Fruit fly (Drosophila melanogaster) whole organism, embryonic: Measurements from ENCODE around the gene CG3337.
A peak's percentile ranks its signal among the peaks of the same experiment; 100 is the strongest.

Source experiments
- ATbp ChIP-seq: fragments of 200-800 bp; sonication (Bioruptor generic); optimal IDR thresholded peaks from 2 replicates; lab custom pipeline; 2017; ENCODE audit warnings: missing biosample characterization, mild to moderate bottlenecking, missing genetic modification characterization, missing genetic modification reagents
- Abd-B ChIP-seq: fragments of 200-800 bp; sonication (Bioruptor generic); optimal IDR thresholded peaks from 2 replicates; lab custom pipeline; 2018; ENCODE audit warnings: missing biosample characterization, mild to moderate bottlenecking, missing genetic modification characterization, moderate library complexity
- Aef1 ChIP-seq: fragments of 200-800 bp; sonication (Bioruptor generic); IDR thresholded peaks from 3 replicates; pipeline ENCODE4 v1.3.6; 2022; ENCODE audit warnings: missing biosample characterization, missing genetic modification characterization
- CG10321 ChIP-seq: fragments of 200-800 bp; sonication (Bioruptor generic); IDR thresholded peaks from 2 replicates; pipeline ENCODE4 v1.3.6; 2022; ENCODE audit warnings: missing biosample characterization, missing genetic modification characterization
- CG10979 ChIP-seq: fragments of 200-800 bp; sonication (Bioruptor generic); optimal IDR thresholded peaks from 2 replicates; lab custom pipeline; 2018; ENCODE audit warnings: missing biosample characterization, mild to moderate bottlenecking, missing genetic modification characterization, moderate library complexity
- CG15011 ChIP-seq: fragments of 200-800 bp; sonication (Bioruptor generic); optimal IDR thresholded peaks from 3 replicates; lab custom pipeline; 2018; ENCODE audit warnings: missing biosample characterization, mild to moderate bottlenecking, missing genetic modification characterization
- CG15696 ChIP-seq: fragments of 200-800 bp; sonication (Bioruptor generic); optimal IDR thresholded peaks from 2 replicates; lab custom pipeline; 2019; ENCODE audit warnings: missing biosample characterization, mild to moderate bottlenecking, missing genetic modification characterization, moderate library complexity
- CG2202 ChIP-seq: fragments of 200-800 bp; sonication (Bioruptor generic); optimal IDR thresholded peaks from 2 replicates; lab custom pipeline; 2018; ENCODE audit warnings: missing biosample characterization, mild to moderate bottlenecking, missing genetic modification characterization
- CG4404 ChIP-seq: fragments of 200-800 bp; sonication (Bioruptor generic); IDR thresholded peaks from 2 replicates; pipeline ENCODE4 v1.3.6; 2022; ENCODE audit warnings: missing biosample characterization, missing genetic modification characterization
- CG4424 ChIP-seq: fragments of 200-800 bp; sonication (Bioruptor generic); optimal IDR thresholded peaks from 3 replicates; lab custom pipeline; 2016; ENCODE audit warnings: missing biosample characterization, missing genetic modification characterization
- CG5180 ChIP-seq: fragments of 200-800 bp; sonication (Bioruptor generic); optimal IDR thresholded peaks from 3 replicates; lab custom pipeline; 2017; ENCODE audit warnings: missing biosample characterization, missing genetic modification characterization, mild to moderate bottlenecking, moderate library complexity, missing genetic modification reagents
- CG5245 ChIP-seq: fragments of 200-800 bp; sonication (Bioruptor generic); optimal IDR thresholded peaks from 3 replicates; lab custom pipeline; 2016; ENCODE audit warnings: missing biosample characterization, missing genetic modification characterization
- CG6272 ChIP-seq: fragments of 200-800 bp; sonication (Bioruptor generic); IDR thresholded peaks from 2 replicates; pipeline ENCODE4 v1.3.6; 2022; ENCODE audit warnings: missing biosample characterization, missing genetic modification characterization
- CG7786 ChIP-seq: fragments of 200-800 bp; sonication (Bioruptor generic); optimal IDR thresholded peaks from 2 replicates; lab custom pipeline; 2016; ENCODE audit warnings: missing biosample characterization, missing genetic modification characterization
- CG7987 ChIP-seq: fragments of 200-800 bp; sonication (Bioruptor generic); optimal IDR thresholded peaks from 2 replicates; lab custom pipeline; 2018; ENCODE audit warnings: missing biosample characterization, mild to moderate bottlenecking, missing genetic modification characterization, moderate library complexity
- CG9609 ChIP-seq: fragments of 200-800 bp; sonication (Bioruptor generic); optimal IDR thresholded peaks from 3 replicates; lab custom pipeline; 2016; ENCODE audit warnings: missing biosample characterization, missing genetic modification characterization
- CG9932 ChIP-seq: fragments of 200-800 bp; sonication (Bioruptor generic); IDR thresholded peaks from 2 replicates; pipeline ENCODE4 v1.3.6; 2022; ENCODE audit warnings: missing biosample characterization, missing genetic modification characterization
- Deaf1 ChIP-seq: fragments of 200-800 bp; optimal IDR thresholded peaks from 3 replicates; lab custom pipeline; 2019; ENCODE audit warnings: missing biosample characterization, mild to moderate bottlenecking, missing genetic modification characterization, moderate library complexity
- Drgx ChIP-seq: fragments of 200-800 bp; sonication (Bioruptor generic); IDR thresholded peaks from 2 replicates; pipeline ENCODE4 v1.3.6; 2022; ENCODE audit warnings: missing biosample characterization, missing genetic modification characterization
- Hmx ChIP-seq: fragments of 200-800 bp; sonication (Bioruptor generic); optimal IDR thresholded peaks from 2 replicates; lab custom pipeline; 2016; ENCODE audit warnings: missing biosample characterization, missing genetic modification characterization
- Hr78 ChIP-seq, 2 experiments: fragments of 200-800 bp in 1 of 2; fragments of >200 bp in 1 of 2; sonication (Bioruptor generic) in 1 of 2; optimal IDR thresholded peaks; 2 replicates each; lab custom pipeline; 2017 to 2019; ENCODE audit warnings: missing biosample characterization in 2 of 2, missing genetic modification characterization in 2 of 2, mild to moderate bottlenecking in 1 of 2, moderate library complexity in 1 of 2
- Nf-YC ChIP-seq: fragments of 200-800 bp; optimal IDR thresholded peaks from 3 replicates; lab custom pipeline; 2019; ENCODE audit warnings: missing biosample characterization, mild to moderate bottlenecking, missing genetic modification characterization, moderate library complexity
- Oaz ChIP-seq: fragments of 200-800 bp; sonication (Bioruptor generic); IDR thresholded peaks from 2 replicates; pipeline ENCODE4 v1.3.6; 2022; ENCODE audit warnings: missing biosample characterization, missing genetic modification characterization
- Rx ChIP-seq: fragments of 200-800 bp; sonication (Bioruptor generic); IDR thresholded peaks from 2 replicates; pipeline ENCODE4 v1.3.6; 2022; ENCODE audit warnings: missing biosample characterization, missing genetic modification characterization
- Side ChIP-seq: fragments of 200-800 bp; sonication (Bioruptor generic); optimal IDR thresholded peaks from 2 replicates; lab custom pipeline; 2016; ENCODE audit warnings: missing biosample characterization, missing genetic modification characterization
- Sox102F ChIP-seq: fragments of 200-800 bp; sonication (Bioruptor generic); optimal IDR thresholded peaks from 2 replicates; lab custom pipeline; 2018; ENCODE audit warnings: missing biosample characterization, mild to moderate bottlenecking, missing genetic modification characterization, moderate library complexity
- bbx ChIP-seq: fragments of 200-800 bp; sonication (Bioruptor generic); IDR thresholded peaks from 2 replicates; pipeline ENCODE4 v1.3.6; 2022; ENCODE audit warnings: missing biosample characterization, missing genetic modification characterization; ENCODE audit not compliant: partially characterized antibody
- cato ChIP-seq: fragments of 200-800 bp; sonication (Bioruptor generic); optimal IDR thresholded peaks from 2 replicates; lab custom pipeline; 2016; ENCODE audit warnings: missing biosample characterization, missing genetic modification characterization, borderline replicate concordance
- cwo ChIP-seq: fragments of 200-800 bp; sonication (Bioruptor generic); optimal IDR thresholded peaks from 3 replicates; lab custom pipeline; 2017; ENCODE audit warnings: missing biosample characterization, missing genetic modification characterization, mild to moderate bottlenecking, moderate library complexity, missing genetic modification reagents
- fu2 ChIP-seq: fragments of 200-800 bp; sonication (Bioruptor generic); optimal IDR thresholded peaks from 2 replicates; lab custom pipeline; 2016; ENCODE audit warnings: missing biosample characterization, missing genetic modification characterization
- gfzf ChIP-seq: fragments of 200-800 bp; sonication (Bioruptor generic); optimal IDR thresholded peaks from 2 replicates; lab custom pipeline; 2016; ENCODE audit warnings: missing biosample characterization, mild to moderate bottlenecking, missing genetic modification characterization, moderate library complexity
- ham ChIP-seq: fragments of 200-800 bp; sonication (Bioruptor generic); IDR thresholded peaks from 2 replicates; pipeline ENCODE4 v1.3.6; 2022; ENCODE audit warnings: missing biosample characterization, missing genetic modification characterization
- hb ChIP-seq: fragments of 200-800 bp; sonication (Bioruptor generic); IDR thresholded peaks from 3 replicates; pipeline ENCODE4 v1.3.6; 2022; ENCODE audit warnings: missing biosample characterization, missing genetic modification characterization; ENCODE audit not compliant: partially characterized antibody
- inv ChIP-seq: fragments of 200-800 bp; sonication (Bioruptor generic); IDR thresholded peaks from 2 replicates; pipeline ENCODE4 v1.3.6; 2022; ENCODE audit warnings: missing biosample characterization, missing genetic modification characterization; ENCODE audit not compliant: partially characterized antibody
- kni ChIP-seq: fragments of 200-800 bp; sonication (Bioruptor generic); optimal IDR thresholded peaks from 3 replicates; lab custom pipeline; 2017; ENCODE audit warnings: mild to moderate bottlenecking, missing biosample characterization, missing genetic modification reagents, missing genetic modification characterization
- knrl ChIP-seq: fragments of 200-800 bp; sonication (Bioruptor generic); IDR thresholded peaks from 3 replicates; pipeline ENCODE4 v1.3.6; 2022; ENCODE audit warnings: missing biosample characterization, missing genetic modification characterization; ENCODE audit not compliant: partially characterized antibody
- lab ChIP-seq: fragments of 200-800 bp; sonication (Bioruptor generic); optimal IDR thresholded peaks from 3 replicates; lab custom pipeline; 2017; ENCODE audit warnings: missing biosample characterization, missing genetic modification characterization, mild to moderate bottlenecking, moderate library complexity, missing genetic modification reagents
- nerfin-1 ChIP-seq: fragments of 200-800 bp; sonication (Bioruptor generic); optimal IDR thresholded peaks from 3 replicates; lab custom pipeline; 2019; ENCODE audit warnings: missing biosample characterization, mild to moderate bottlenecking, missing genetic modification characterization, moderate library complexity
- pho ChIP-seq: fragments of 200-800 bp; sonication (Bioruptor generic); optimal IDR thresholded peaks from 2 replicates; lab custom pipeline; 2016; ENCODE audit warnings: missing biosample characterization, missing genetic modification characterization
- pita ChIP-seq: fragments of 200-800 bp; sonication (Bioruptor generic); optimal IDR thresholded peaks from 2 replicates; lab custom pipeline; 2017; ENCODE audit warnings: missing biosample characterization, mild to moderate bottlenecking, missing genetic modification characterization
- pzg ChIP-seq: fragments of 200-800 bp; sonication (Bioruptor generic); optimal IDR thresholded peaks from 3 replicates; lab custom pipeline; 2018; ENCODE audit warnings: missing biosample characterization, mild to moderate bottlenecking, missing genetic modification characterization, moderate library complexity
- schlank ChIP-seq: fragments of 200-800 bp; sonication (Bioruptor generic); optimal IDR thresholded peaks from 2 replicates; lab custom pipeline; 2018; ENCODE audit warnings: missing biosample characterization, mild to moderate bottlenecking, missing genetic modification characterization
- sd ChIP-seq: fragments of 200-800 bp; sonication (Bioruptor generic); optimal IDR thresholded peaks from 3 replicates; lab custom pipeline; 2018; ENCODE audit warnings: missing biosample characterization, mild to moderate bottlenecking, missing genetic modification characterization, moderate library complexity
- sens-2 ChIP-seq: fragments of 200-800 bp; sonication (Bioruptor generic); IDR thresholded peaks from 2 replicates; pipeline ENCODE4 v1.3.6; 2022; ENCODE audit warnings: missing biosample characterization, missing genetic modification characterization
- tll ChIP-seq, 2 experiments: fragments of 200-800 bp in 1 of 2; fragments of >200 bp in 1 of 2; sonication (Bioruptor generic) in 1 of 2; optimal IDR thresholded peaks; 2 replicates each; lab custom pipeline; 2017 to 2019; ENCODE audit warnings: missing biosample characterization in 2 of 2, missing genetic modification characterization in 2 of 2, mild to moderate bottlenecking in 1 of 2, moderate library complexity in 1 of 2
- trem ChIP-seq: fragments of 200-800 bp; optimal IDR thresholded peaks from 3 replicates; lab custom pipeline; 2019; ENCODE audit warnings: missing biosample characterization, mild to moderate bottlenecking, missing genetic modification characterization, moderate library complexity
- zfh2 ChIP-seq: fragments of 200-800 bp; sonication (Bioruptor generic); optimal IDR thresholded peaks from 2 replicates; lab custom pipeline; 2016; ENCODE audit warnings: missing biosample characterization, missing genetic modification characterization

The CG3337 gene

DNA sequence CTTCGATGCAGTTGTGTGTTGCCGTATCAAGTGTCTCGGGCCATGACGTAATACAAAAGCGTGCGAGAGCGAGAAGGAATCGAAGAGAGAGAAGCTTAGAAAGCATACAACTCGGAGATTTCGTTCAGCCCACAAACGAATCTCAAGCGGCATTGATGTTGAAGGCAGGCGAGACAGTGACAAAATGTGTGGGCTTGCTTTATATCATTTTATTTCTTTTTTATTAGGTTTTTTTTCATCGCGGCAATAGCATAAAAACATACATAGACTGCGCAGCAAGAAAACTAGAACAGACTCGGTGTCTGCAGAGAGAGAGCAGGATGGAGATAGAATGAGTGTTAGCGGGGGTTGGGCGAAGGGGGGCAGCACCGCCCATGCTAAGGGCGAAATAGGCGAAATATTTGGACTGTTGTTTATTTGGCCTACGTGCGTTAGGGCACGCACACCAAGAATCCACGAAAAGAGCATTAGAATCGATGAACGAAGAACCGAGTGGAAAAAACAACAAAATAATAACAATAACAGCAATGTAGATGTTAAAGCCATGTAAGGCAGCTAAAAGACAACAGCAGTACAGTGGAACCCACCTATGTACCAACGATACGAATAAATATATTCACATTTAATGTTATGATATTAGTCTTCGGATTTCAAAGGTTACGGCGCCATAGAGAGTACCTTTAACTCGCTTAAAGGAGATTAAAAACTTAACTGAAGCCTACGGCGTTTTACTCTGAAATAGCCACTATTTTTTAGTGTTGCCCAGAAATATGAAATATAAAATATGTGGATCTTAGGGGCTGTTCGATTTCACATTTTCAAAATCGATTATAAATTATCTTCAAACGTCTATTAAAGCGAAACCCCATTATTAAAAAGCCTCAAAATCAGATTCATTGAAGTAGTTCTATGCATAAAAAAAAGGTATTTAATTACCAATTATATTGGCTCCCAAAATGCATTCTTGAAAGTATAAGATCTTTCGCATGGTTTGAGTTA, 35.7 kb downstream of the CG3337 start (continued):
- TF ChIP-seq tll (GFP tag; optimal IDR thresholded peaks at IDR 0.05; lab: Kevin White, UChicago), result no peak
- no peak for TF ChIP-seq Oaz
- peak; percentile 57 for TF ChIP-seq CG9932
- no peak for TF ChIP-seq inv (GFP tag; lab: Robert Waterston, UW)
- TF ChIP-seq ATbp, result peak; percentile 24
- peak; percentile 27 for TF ChIP-seq Nf-YC (tag; lab: Kevin White, UChicago)
- TF ChIP-seq pita (GFP tag; lab: Kevin White, UChicago), result no peak
- TF ChIP-seq CG10321 (GFP tag; lab: Robert Waterston, UW), result no peak
- no peak for TF ChIP-seq Drgx (GFP tag; lab: Robert Waterston, UW)
- TF ChIP-seq fu2 (GFP tag; lab: Kevin White, UChicago), result no peak
- TF ChIP-seq zfh2 (GFP tag; lab: Kevin White, UChicago), result peak; percentile 37
- no peak for TF ChIP-seq CG9609 (GFP tag; lab: Kevin White, UChicago)
- no peak for TF ChIP-seq hb (GFP tag; lab: Robert Waterston, UW)
- peak; percentile 96 for TF ChIP-seq sd (tag; lab: Kevin White, UChicago)
- TF ChIP-seq CG7786 (GFP tag; lab: Kevin White, UChicago), result no peak
- no peak for TF ChIP-seq CG4404 (GFP tag; lab: Robert Waterston, UW)
- TF ChIP-seq CG10979 (tag; lab: Kevin White, UChicago), result no peak
- TF ChIP-seq Hr78 (GFP tag; optimal IDR thresholded peaks at IDR 0.05; lab: Kevin White, UChicago), result no peak
- TF ChIP-seq sens-2, result no peak
- TF ChIP-seq knrl (GFP tag; lab: Robert Waterston, UW), result no peak
- TF ChIP-seq schlank (tag; lab: Kevin White, UChicago), result no peak
- TF ChIP-seq CG7987, result no peak
- no peak for TF ChIP-seq CG5245
- no peak for TF ChIP-seq CG15011 (GFP tag; lab: Kevin White, UChicago)
- TF ChIP-seq ham (GFP tag; lab: Robert Waterston, UW), result no peak
- no peak for TF ChIP-seq trem (tag; lab: Kevin White, UChicago)
- TF ChIP-seq Deaf1 (tag; lab: Kevin White, UChicago), result peak; percentile 68
- TF ChIP-seq CG4424, result peak; percentile 32
- TF ChIP-seq Side (GFP tag; lab: Kevin White, UChicago), result peak; percentile 0
- no peak for TF ChIP-seq bbx
- 0 out of 2 replicates have a peak, but pooled peaks have one; percentile 25 for TF ChIP-seq Rx
- TF ChIP-seq CG6272 (GFP tag; lab: Robert Waterston, UW), result no peak
- no peak for TF ChIP-seq nerfin-1 (tag; lab: Kevin White, UChicago)
- TF ChIP-seq cwo, result no peak
- TF ChIP-seq Abd-B (GFP tag; lab: Kevin White, UChicago), result peak; percentile 10
- TF ChIP-seq pzg, result no peak
- TF ChIP-seq CG2202 (tag; lab: Kevin White, UChicago), result no peak
- no peak for TF ChIP-seq Aef1 (GFP tag; lab: Robert Waterston, UW)
- no peak for TF ChIP-seq gfzf
- peak; percentile 40 for TF ChIP-seq kni (GFP tag; lab: Kevin White, UChicago)
- peak; percentile 30 for TF ChIP-seq Hmx
- TF ChIP-seq pho (GFP tag; lab: Kevin White, UChicago), result no peak
- TF ChIP-seq CG15696 (tag; lab: Kevin White, UChicago), result no peak
- TF ChIP-seq lab, result no peak
- TF ChIP-seq cato, result no peak
- no peak for TF ChIP-seq CG5180
- peak; percentile 1 for TF ChIP-seq Sox102F (GFP tag; lab: Kevin White, UChicago)
